Worm (Caenorhabditis elegans) whole organism, young adult: ENCODE results near the gene F09C6.14.

Experiments used
- ama-1 ChIP-seq, 3 experiments: fragments of 150-350 bp in 1 of 3; sonication (generic microtip) in 2 of 3; optimal IDR thresholded peaks; 2 replicates each; lab custom pipeline; 2014 to 2018; ENCODE audit warnings: missing biosample characterization in 2 of 3, missing genetic modification characterization in 2 of 3, missing genetic modification reagents in 2 of 3
- cebp-2 ChIP-seq: fragments of 200-800 bp; sonication (Bioruptor generic); IDR thresholded peaks from 2 replicates; pipeline ENCODE4 v1.3.6; 2022; ENCODE audit warnings: missing genetic modification characterization, missing compliant biosample characterization
- ceh-40 ChIP-seq: fragments of 200-800 bp; sonication (Bioruptor generic); IDR thresholded peaks from 2 replicates; pipeline ENCODE4 v1.3.6; 2022; ENCODE audit warnings: missing genetic modification characterization, missing compliant biosample characterization
- nfya-1 ChIP-seq: sonication (generic microtip); optimal IDR thresholded peaks from 2 replicates; lab custom pipeline; 2017; ENCODE audit warnings: antibody characterized with exemption, missing compliant biosample characterization, missing genetic modification characterization, borderline replicate concordance; ENCODE audit not compliant: insufficient read depth
- tlf-1 ChIP-seq: fragments of 200-800 bp; sonication (Bioruptor generic); optimal IDR thresholded peaks from 2 replicates; lab custom pipeline; 2018; ENCODE audit warnings: mild to moderate bottlenecking, missing genetic modification characterization, missing compliant biosample characterization
- unc-62 ChIP-seq: fragments of 150-350 bp; optimal IDR thresholded peaks from 2 replicates; lab custom pipeline; 2014; ENCODE audit warnings: missing biosample characterization, missing genetic modification reagents, missing genetic modification characterization

DNA sequence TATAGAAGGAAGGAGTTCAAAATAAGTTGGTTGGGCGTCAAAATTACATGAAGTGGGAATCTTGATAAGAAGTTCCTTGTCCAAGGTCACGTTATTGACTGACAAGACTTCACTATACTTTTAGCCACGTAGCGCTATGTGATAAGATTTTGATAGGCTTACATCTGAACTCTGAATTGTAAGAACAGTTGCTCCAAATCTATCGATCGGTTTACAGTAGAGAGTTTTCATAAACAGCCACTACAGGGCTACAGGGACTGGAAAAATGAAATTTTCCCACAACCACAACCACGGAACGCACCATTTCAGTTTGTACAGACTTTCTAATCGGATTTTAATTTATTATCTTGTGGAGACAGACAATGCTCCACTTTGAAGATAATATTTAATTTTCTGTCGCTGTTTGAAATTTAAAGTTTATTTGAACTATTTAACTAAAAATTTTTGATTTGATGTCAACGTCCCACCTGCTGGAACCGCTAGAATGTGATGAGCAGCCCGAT, 22.8 kb upstream of the F09C6.14 start, which contains the start of the genes clec-31 and clec-22:
- TF ChIP-seq ceh-40 (GFP tag; lab: Robert Waterston, UW) (no peak), ama-1 (optimal IDR thresholded peaks at IDR 0.05; lab: Kevin White, UChicago) (no peak), ama-1 (GFP tag; optimal IDR thresholded peaks at IDR 0.05; lab: Kevin White, UChicago) (no peak), cebp-2 (GFP tag; lab: Robert Waterston, UW) (no peak), tlf-1 (GFP tag; lab: Kevin White, UChicago) (no peak), unc-62 (GFP tag; lab: Kevin White, UChicago) (no peak), nfya-1 (tag; lab: Kevin White, UChicago) (no peak)
